Worm (Caenorhabditis elegans): ENCODE measurements around the gene nkb-2.

- TF ChIP-seq rpc-1 (optimal IDR thresholded peaks at IDR 0.05) (no peak), rpc-1 (tag; optimal IDR thresholded peaks at IDR 0.05) (no peak), Y67H2A.10 (GFP tag; conservative IDR thresholded peaks at IDR 0.05) (no peak), F55B11.4 (tag; optimal IDR thresholded peaks at IDR 0.05; ENCODE audit: borderline replicate concordance, insufficient read depth) (no peak), zfh-2 (GFP tag; conservative IDR thresholded peaks at IDR 0.05) (no peak), attf-5 (GFP tag; optimal IDR thresholded peaks at IDR 0.05) (no peak), egl-18 (GFP tag; IDR thresholded peaks at IDR 0.05) (no peak), madf-6 (GFP tag; IDR thresholded peaks at IDR 0.05) (no peak)
These were observed 35.8 kb upstream of the nkb-2 start, which contains the start of gene zim-2 for ce11 chrIV:10554947-10555346.
